Fruit fly (Drosophila melanogaster): ENCODE data around the gene CG4766.
A peak's percentile ranks its signal among the peaks of the same experiment; 100 is the strongest.

CG4766 gene

DNA sequence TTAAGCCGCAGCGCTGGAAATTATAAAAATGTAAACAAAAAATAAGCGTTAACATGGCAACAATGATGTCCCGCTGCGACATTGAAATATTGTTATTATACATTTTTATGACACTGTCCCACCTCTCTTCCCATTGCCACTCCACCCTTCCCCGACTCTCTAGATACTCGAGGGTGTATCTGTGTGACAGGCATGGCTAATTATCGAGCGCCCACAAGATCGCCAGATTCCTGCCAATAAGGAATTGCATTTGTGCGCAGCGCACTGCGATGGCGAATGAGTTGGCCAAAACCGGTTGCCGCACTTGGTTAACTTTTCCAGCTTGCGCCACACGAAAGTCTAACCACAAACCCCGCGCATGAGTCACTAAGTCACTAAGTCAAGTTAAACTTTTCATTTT lies 30.0 kb upstream of the CG4766 start:
- no peak for TF ChIP-seq jim (GFP tag; optimal IDR thresholded peaks at IDR 0.05)
- TF ChIP-seq Vsx2 (GFP tag; optimal IDR thresholded peaks at IDR 0.05; ENCODE audit: partially characterized antibody), result peak; percentile 93
- no peak for TF ChIP-seq dl (GFP tag; optimal IDR thresholded peaks at IDR 0.05; ENCODE audit: insufficient read depth in 1 of 2, partially characterized antibody in 2 of 2)

DNA sequence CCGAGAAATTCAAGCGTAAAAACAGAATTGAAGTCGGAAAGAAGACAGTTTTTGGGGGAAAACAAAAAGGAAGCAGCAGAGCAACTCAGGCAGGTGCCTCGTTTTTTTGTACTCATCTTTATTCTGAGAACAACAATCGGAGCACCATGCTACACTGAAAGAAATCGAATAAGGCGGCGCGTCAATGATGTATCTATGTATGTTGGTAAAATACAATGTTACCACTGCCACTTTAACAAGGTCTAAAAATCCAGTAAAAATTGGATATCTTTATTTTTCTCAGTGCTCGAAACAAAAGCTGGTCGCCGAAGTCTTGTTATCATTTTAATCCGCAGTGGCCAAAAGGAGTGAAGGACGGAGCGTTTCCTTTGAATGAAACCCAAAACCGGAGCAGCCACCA lies 29.4 kb upstream of the CG4766 start:
- TF ChIP-seq woc (GFP tag; optimal IDR thresholded peaks at IDR 0.05) (peak; percentile 64), Mio (GFP tag; optimal IDR thresholded peaks at IDR 0.05) (no peak), dmrt93B (GFP tag; optimal IDR thresholded peaks at IDR 0.05) (peak; percentile 43), Myc (optimal IDR thresholded peaks at IDR 0.05) (no peak), fru (GFP tag; optimal IDR thresholded peaks at IDR 0.05) (peak; percentile 76), br (GFP tag; optimal IDR thresholded peaks at IDR 0.05) (peak; percentile 74), Vsx2 (GFP tag; optimal IDR thresholded peaks at IDR 0.05; ENCODE audit: partially characterized antibody) (no peak), Rel (GFP tag; optimal IDR thresholded peaks at IDR 0.05) (no peak), Rel (tag; optimal IDR thresholded peaks at IDR 0.05) (peak; percentile 19), Dfd (GFP tag; optimal IDR thresholded peaks at IDR 0.05) (no peak), pan (optimal IDR thresholded peaks at IDR 0.05) (no peak), dl (GFP tag; optimal IDR thresholded peaks at IDR 0.05; ENCODE audit: insufficient read depth in 1 of 2, partially characterized antibody in 2 of 2) (no peak), Sp1 (GFP tag; optimal IDR thresholded peaks at IDR 0.05) (peak; percentile 69), Hr83 (GFP tag; optimal IDR thresholded peaks at IDR 0.05; ENCODE audit: poor library complexity, severe bottlenecking) (no peak), sage (GFP tag; optimal IDR thresholded peaks at IDR 0.05) (peak; percentile 35), rgr (GFP tag; optimal IDR thresholded peaks at IDR 0.05) (peak; percentile 60), usp (GFP tag; optimal IDR thresholded peaks at IDR 0.05) (no peak), HLH106 (tag; optimal IDR thresholded peaks at IDR 0.05) (peak; percentile 76), OdsH (GFP tag; optimal IDR thresholded peaks at IDR 0.05) (peak; percentile 58), lola (GFP tag; optimal IDR thresholded peaks at IDR 0.05) (no peak), foxo (GFP tag; optimal IDR thresholded peaks at IDR 0.05) (peak in 1 of 2 experiments; percentile 78), h (GFP tag; optimal IDR thresholded peaks at IDR 0.05) (peak; percentile 68), sv (GFP tag; optimal IDR thresholded peaks at IDR 0.05) (no peak), N (GFP tag; optimal IDR thresholded peaks at IDR 0.05) (no peak), CrebA (GFP tag; optimal IDR thresholded peaks at IDR 0.05; ENCODE audit: borderline replicate concordance) (no peak), ey (GFP tag; optimal IDR thresholded peaks at IDR 0.05) (peak; percentile 75), Hnf4 (GFP tag; optimal IDR thresholded peaks at IDR 0.05) (peak; percentile 18), psq (GFP tag; optimal IDR thresholded peaks at IDR 0.05) (peak; percentile 55), Hr78 (GFP tag; optimal IDR thresholded peaks at IDR 0.05) (no peak), CG32264 (GFP tag; optimal IDR thresholded peaks at IDR 0.05) (peak; percentile 28), CG9705 (GFP tag; optimal IDR thresholded peaks at IDR 0.05) (peak; percentile 58), Jra (GFP tag; optimal IDR thresholded peaks at IDR 0.05) (no peak), brk (GFP tag; optimal IDR thresholded peaks at IDR 0.05) (peak; percentile 7), tai (GFP tag; optimal IDR thresholded peaks at IDR 0.05) (no peak)

DNA sequence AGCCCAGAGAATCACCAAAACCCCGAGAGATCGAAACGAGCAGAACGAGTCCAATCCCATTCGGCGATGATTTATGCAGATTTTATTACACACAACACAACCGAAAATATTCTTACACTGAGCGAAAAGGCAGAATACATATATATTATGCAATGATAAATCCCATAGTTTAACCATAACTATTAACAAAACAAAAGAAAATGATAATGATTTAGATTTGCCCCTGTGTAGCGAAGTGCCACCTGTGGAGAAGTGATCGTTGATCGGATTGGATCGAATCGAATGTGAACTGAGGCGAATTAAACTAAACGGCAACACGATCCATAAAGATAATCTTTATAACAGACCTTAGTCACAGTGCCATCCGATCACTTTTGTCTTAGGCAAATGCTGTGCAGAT lies 28.4 kb upstream of the CG4766 start:
- TF ChIP-seq Jra (GFP tag; optimal IDR thresholded peaks at IDR 0.05), result no peak
- no peak for TF ChIP-seq Mio (GFP tag; optimal IDR thresholded peaks at IDR 0.05)
- TF ChIP-seq Hr83 (GFP tag; optimal IDR thresholded peaks at IDR 0.05; ENCODE audit: poor library complexity, severe bottlenecking), result no peak
- no peak for TF ChIP-seq dmrt93B (GFP tag; optimal IDR thresholded peaks at IDR 0.05)
- TF ChIP-seq sv (GFP tag; optimal IDR thresholded peaks at IDR 0.05), result no peak

DNA sequence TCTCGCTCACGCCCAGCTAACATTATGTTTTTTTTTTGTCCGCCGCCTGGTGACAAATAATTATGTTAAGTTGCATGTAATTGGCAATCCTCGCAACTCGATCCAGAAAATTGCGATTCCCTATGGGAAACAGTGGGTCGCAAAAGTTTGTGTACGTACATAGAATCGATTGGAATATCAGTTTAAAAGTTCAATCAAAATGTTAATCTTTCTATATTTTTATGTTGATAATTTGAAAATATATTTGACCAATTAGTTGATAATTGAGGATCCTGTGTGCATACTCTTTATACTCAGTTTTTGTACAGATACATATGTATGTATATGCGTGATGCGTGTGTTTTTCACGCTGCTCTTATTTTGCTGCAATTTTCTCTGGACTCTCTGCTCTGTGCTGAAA lies 27.2 kb upstream of the CG4766 start:
- TF ChIP-seq OdsH (GFP tag; optimal IDR thresholded peaks at IDR 0.05) (peak; percentile 3), sage (GFP tag; optimal IDR thresholded peaks at IDR 0.05) (no peak), CrebA (GFP tag; optimal IDR thresholded peaks at IDR 0.05; ENCODE audit: borderline replicate concordance) (no peak), psq (GFP tag; optimal IDR thresholded peaks at IDR 0.05) (no peak), Rel (GFP tag; optimal IDR thresholded peaks at IDR 0.05) (no peak), Rel (tag; optimal IDR thresholded peaks at IDR 0.05) (no peak), woc (GFP tag; optimal IDR thresholded peaks at IDR 0.05) (no peak), sv (GFP tag; optimal IDR thresholded peaks at IDR 0.05) (no peak), ey (GFP tag; optimal IDR thresholded peaks at IDR 0.05) (peak; percentile 5), Hnf4 (GFP tag; optimal IDR thresholded peaks at IDR 0.05) (no peak), HLH106 (tag; optimal IDR thresholded peaks at IDR 0.05) (peak; percentile 56), Mio (GFP tag; optimal IDR thresholded peaks at IDR 0.05) (no peak), foxo (GFP tag; optimal IDR thresholded peaks at IDR 0.05) (peak in 1 of 2 experiments; percentile 32), tai (GFP tag; optimal IDR thresholded peaks at IDR 0.05) (peak; percentile 25), Jra (GFP tag; optimal IDR thresholded peaks at IDR 0.05) (no peak), Vsx2 (GFP tag; optimal IDR thresholded peaks at IDR 0.05; ENCODE audit: partially characterized antibody) (no peak), jim (GFP tag; optimal IDR thresholded peaks at IDR 0.05) (no peak), CG32264 (GFP tag; optimal IDR thresholded peaks at IDR 0.05) (no peak), N (GFP tag; optimal IDR thresholded peaks at IDR 0.05) (no peak), usp (GFP tag; optimal IDR thresholded peaks at IDR 0.05) (no peak), Hr83 (GFP tag; optimal IDR thresholded peaks at IDR 0.05; ENCODE audit: poor library complexity, severe bottlenecking) (no peak), brk (GFP tag; optimal IDR thresholded peaks at IDR 0.05) (no peak), CG9705 (GFP tag; optimal IDR thresholded peaks at IDR 0.05) (no peak), GATAd (GFP tag; optimal IDR thresholded peaks at IDR 0.05) (no peak), br (GFP tag; optimal IDR thresholded peaks at IDR 0.05) (no peak), h (GFP tag; optimal IDR thresholded peaks at IDR 0.05) (peak; percentile 10), dmrt93B (GFP tag; optimal IDR thresholded peaks at IDR 0.05) (no peak), Myc (optimal IDR thresholded peaks at IDR 0.05) (no peak), Abd-B (GFP tag; optimal IDR thresholded peaks at IDR 0.05) (no peak), Dif (GFP tag; optimal IDR thresholded peaks at IDR 0.05; ENCODE audit: partially characterized antibody) (no peak), Sp1 (GFP tag; optimal IDR thresholded peaks at IDR 0.05) (no peak), fru (GFP tag; optimal IDR thresholded peaks at IDR 0.05) (peak; percentile 36), pan (optimal IDR thresholded peaks at IDR 0.05) (no peak), rgr (GFP tag; optimal IDR thresholded peaks at IDR 0.05) (peak; percentile 18), lola (GFP tag; optimal IDR thresholded peaks at IDR 0.05) (no peak), dsf (GFP tag; optimal IDR thresholded peaks at IDR 0.05; ENCODE audit: borderline replicate concordance) (no peak)
